Worm (Caenorhabditis elegans): ENCODE data around the gene cyp-31A3.

The cyp-31A3 gene

DNA sequence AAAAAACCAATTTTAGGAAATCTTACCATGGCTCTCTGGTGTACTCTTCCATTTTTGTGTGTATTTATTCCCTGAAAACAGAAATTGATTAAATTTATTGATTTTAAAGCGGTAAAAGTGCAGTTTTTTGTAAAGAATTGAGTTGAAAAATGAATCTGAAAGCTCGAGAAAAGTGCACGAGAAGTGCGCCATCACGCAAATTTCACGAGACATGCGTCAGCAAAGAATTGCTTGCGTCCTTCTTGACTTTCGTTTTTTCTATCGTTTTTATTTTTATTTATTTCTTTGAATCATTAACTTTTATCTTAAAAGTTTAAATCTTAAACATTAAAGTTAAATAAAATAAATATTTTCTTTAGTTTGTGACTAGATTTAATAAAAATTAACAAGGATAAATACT lies 15.4 kb upstream of the cyp-31A3 start, which contains the start of gene timm-17B.1:
TSS of gene timm-17B.1 (minus strand) at position 71 of the 400 bp plus-strand sequence.
- TF ChIP-seq fos-1 (tag; optimal IDR thresholded peaks at IDR 0.05) (no peak), nhr-23 (tag; optimal IDR thresholded peaks at IDR 0.05) (peak; percentile 66), mml-1 (tag; optimal IDR thresholded peaks at IDR 0.05) (no peak), lin-39 (tag; optimal IDR thresholded peaks at IDR 0.05) (no peak), ceh-9 (tag; optimal IDR thresholded peaks at IDR 0.05) (no peak), lsy-12 (tag; optimal IDR thresholded peaks at IDR 0.05) (peak; percentile 21), fkh-2 (tag; optimal IDR thresholded peaks at IDR 0.05) (no peak), nhr-12 (tag; optimal IDR thresholded peaks at IDR 0.05) (no peak), pha-4 (tag; optimal IDR thresholded peaks at IDR 0.05) (peak; percentile 79), jun-1 (tag; optimal IDR thresholded peaks at IDR 0.05) (no peak), ceh-28 (tag; optimal IDR thresholded peaks at IDR 0.05) (peak; percentile 57), elt-3 (tag; optimal IDR thresholded peaks at IDR 0.05) (no peak), tbx-2 (tag; optimal IDR thresholded peaks at IDR 0.05) (peak; percentile 49), nfya-1 (tag; optimal IDR thresholded peaks at IDR 0.05; ENCODE audit: insufficient read depth) (peak; percentile 81), zag-1 (tag; optimal IDR thresholded peaks at IDR 0.05) (no peak), egl-5 (tag; optimal IDR thresholded peaks at IDR 0.05) (no peak), ceh-82 (tag; optimal IDR thresholded peaks at IDR 0.05) (no peak), nhr-76 (tag; optimal IDR thresholded peaks at IDR 0.05) (no peak), fkh-10 (GFP tag; optimal IDR thresholded peaks at IDR 0.05) (no peak), nhr-25 (tag; optimal IDR thresholded peaks at IDR 0.05) (peak; percentile 13), skn-1 (tag; optimal IDR thresholded peaks at IDR 0.05) (peak; percentile 52), egl-27 (tag; optimal IDR thresholded peaks at IDR 0.05) (no peak), ZK546.5 (tag; optimal IDR thresholded peaks at IDR 0.05) (no peak), mdl-1 (tag; optimal IDR thresholded peaks at IDR 0.05) (no peak), unc-39 (tag; optimal IDR thresholded peaks at IDR 0.05) (no peak), elt-2 (tag; optimal IDR thresholded peaks at IDR 0.05) (peak; percentile 25), elt-1 (tag; optimal IDR thresholded peaks at IDR 0.05) (no peak), ztf-11 (tag; optimal IDR thresholded peaks at IDR 0.05) (no peak), lin-15B (tag; optimal IDR thresholded peaks at IDR 0.05) (peak; percentile 76), nhr-43 (tag; optimal IDR thresholded peaks at IDR 0.05; ENCODE audit: poor library complexity, severe bottlenecking) (peak; percentile 75), hmg-11 (tag; optimal IDR thresholded peaks at IDR 0.05) (peak; percentile 45), unc-62 (GFP tag; optimal IDR thresholded peaks at IDR 0.05) (no peak), nhr-28 (tag; optimal IDR thresholded peaks at IDR 0.05) (no peak), snpc-4 (tag; optimal IDR thresholded peaks at IDR 0.05) (peak; percentile 29), R02D3.7 (tag; optimal IDR thresholded peaks at IDR 0.05) (peak; percentile 73)

DNA sequence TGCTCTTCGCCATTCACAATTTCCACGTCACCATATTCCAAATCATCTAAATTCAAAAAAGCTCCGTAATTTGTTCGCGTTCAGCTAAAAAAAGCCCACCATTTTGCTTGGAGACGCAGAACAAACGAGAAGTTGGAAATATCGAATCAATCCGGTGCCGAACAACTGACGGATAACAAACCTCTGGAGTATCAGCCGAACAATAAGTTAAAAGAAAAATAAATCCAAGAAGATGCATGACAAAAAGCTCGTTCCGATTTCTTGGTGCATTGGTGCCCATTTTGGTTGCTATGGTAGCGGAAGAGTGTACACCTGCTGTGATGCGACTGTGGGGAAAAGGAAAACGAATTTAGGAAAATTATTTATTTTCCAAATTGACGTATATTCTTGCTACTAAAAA lies 13.3 kb upstream of the cyp-31A3 start, which contains the start of gene tctn-1:
TSS of gene tctn-1 (minus strand) at position 280 of the 400 bp plus-strand sequence.
- TF ChIP-seq lin-15B (tag; optimal IDR thresholded peaks at IDR 0.05) (peak; percentile 16), nfya-1 (tag; optimal IDR thresholded peaks at IDR 0.05; ENCODE audit: insufficient read depth) (peak; percentile 24), ceh-82 (tag; optimal IDR thresholded peaks at IDR 0.05) (no peak), elt-3 (tag; optimal IDR thresholded peaks at IDR 0.05) (no peak), R02D3.7 (tag; optimal IDR thresholded peaks at IDR 0.05) (peak; percentile 36), nhr-25 (tag; optimal IDR thresholded peaks at IDR 0.05) (no peak), nhr-28 (tag; optimal IDR thresholded peaks at IDR 0.05) (no peak), fos-1 (tag; optimal IDR thresholded peaks at IDR 0.05) (no peak), eor-1 (tag; optimal IDR thresholded peaks at IDR 0.05) (no peak), fkh-2 (tag; optimal IDR thresholded peaks at IDR 0.05) (no peak), ama-1 (optimal IDR thresholded peaks at IDR 0.05) (peak; percentile 65), ceh-16 (tag; optimal IDR thresholded peaks at IDR 0.05) (no peak)

DNA sequence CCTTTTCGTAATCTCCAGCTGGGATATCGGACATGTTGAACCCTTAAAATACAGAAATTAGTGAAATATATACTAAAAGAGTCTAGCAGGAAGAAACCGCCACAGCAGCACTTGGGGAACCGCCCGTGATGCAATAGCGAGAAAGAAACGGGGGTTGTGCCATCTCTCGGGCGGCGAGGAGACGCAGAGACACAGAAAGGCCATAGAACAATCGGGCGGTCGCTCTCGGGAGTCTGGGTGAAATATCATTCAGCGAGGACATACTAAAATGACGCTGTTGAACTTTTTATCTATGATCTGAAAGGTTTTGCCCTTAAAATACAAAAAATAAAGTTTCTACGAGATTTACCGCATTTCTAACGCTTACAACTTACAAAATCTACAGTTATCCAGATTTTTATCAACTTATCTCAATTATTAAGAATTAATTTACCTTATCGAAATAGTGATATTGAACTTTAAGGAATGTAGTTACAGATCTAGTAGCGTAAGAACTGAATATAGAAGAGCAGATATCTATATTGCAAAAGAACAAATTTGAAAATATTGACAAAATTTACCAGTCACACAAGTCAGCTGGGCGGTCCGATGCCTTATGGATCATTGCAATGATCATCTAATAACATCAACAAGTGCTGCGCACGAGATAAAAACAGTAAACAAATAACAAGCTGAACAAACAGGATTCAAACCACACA lies 12.3 kb upstream of the cyp-31A3 start, which contains the start of gene cyc-2.1:
TSS of gene cyc-2.1 (minus strand) at position 605 of the 698 bp plus-strand sequence.
- TF ChIP-seq ama-1 (optimal IDR thresholded peaks at IDR 0.05), result peak; percentile 84
- TF ChIP-seq ceh-16 (tag; optimal IDR thresholded peaks at IDR 0.05), result no peak
- TF ChIP-seq ceh-28 (tag; optimal IDR thresholded peaks at IDR 0.05), result peak; percentile 47
- no peak for TF ChIP-seq egl-27 (tag; optimal IDR thresholded peaks at IDR 0.05)
- TF ChIP-seq elt-1 (tag; optimal IDR thresholded peaks at IDR 0.05), result no peak
- TF ChIP-seq egl-5 (tag; optimal IDR thresholded peaks at IDR 0.05), result no peak
- peak; percentile 18 for TF ChIP-seq skn-1 (tag; optimal IDR thresholded peaks at IDR 0.05)
- peak; percentile 69 for TF ChIP-seq aly-2 (tag; optimal IDR thresholded peaks at IDR 0.05)
- no peak for TF ChIP-seq ceh-9 (tag; optimal IDR thresholded peaks at IDR 0.05)
- TF ChIP-seq tbx-2 (tag; optimal IDR thresholded peaks at IDR 0.05), result no peak
- TF ChIP-seq fos-1 (tag; optimal IDR thresholded peaks at IDR 0.05), result peak; percentile 47
- TF ChIP-seq nhr-76 (tag; optimal IDR thresholded peaks at IDR 0.05), result no peak
- TF ChIP-seq elt-2 (tag; optimal IDR thresholded peaks at IDR 0.05), result peak; percentile 73
- peak; percentile 54 for TF ChIP-seq pha-4 (tag; optimal IDR thresholded peaks at IDR 0.05)
- TF ChIP-seq unc-62 (GFP tag; optimal IDR thresholded peaks at IDR 0.05), result no peak
- no peak for TF ChIP-seq mdl-1 (tag; optimal IDR thresholded peaks at IDR 0.05)
- peak; percentile 70 for TF ChIP-seq pqm-1 (tag; optimal IDR thresholded peaks at IDR 0.05)
- no peak for TF ChIP-seq nhr-12 (tag; optimal IDR thresholded peaks at IDR 0.05)
- no peak for TF ChIP-seq zag-1 (tag; optimal IDR thresholded peaks at IDR 0.05)
- no peak for TF ChIP-seq nhr-11 (tag; optimal IDR thresholded peaks at IDR 0.05)
- TF ChIP-seq fkh-2 (tag; optimal IDR thresholded peaks at IDR 0.05), result no peak
- TF ChIP-seq eor-1 (tag; optimal IDR thresholded peaks at IDR 0.05), result no peak
- TF ChIP-seq nhr-23 (tag; optimal IDR thresholded peaks at IDR 0.05), result peak; percentile 38
- no peak for TF ChIP-seq nhr-237 (tag; optimal IDR thresholded peaks at IDR 0.05)
- no peak for TF ChIP-seq elt-3 (tag; optimal IDR thresholded peaks at IDR 0.05)
- peak; percentile 61 for TF ChIP-seq nhr-77 (tag; optimal IDR thresholded peaks at IDR 0.05)
- no peak for TF ChIP-seq ZK546.5 (tag; optimal IDR thresholded peaks at IDR 0.05)
- TF ChIP-seq nhr-25 (tag; optimal IDR thresholded peaks at IDR 0.05), result peak; percentile 62
- no peak for TF ChIP-seq snpc-4 (tag; optimal IDR thresholded peaks at IDR 0.05)
- TF ChIP-seq unc-39 (tag; optimal IDR thresholded peaks at IDR 0.05), result no peak
- peak; percentile 4 for TF ChIP-seq lin-39 (tag; optimal IDR thresholded peaks at IDR 0.05)
- TF ChIP-seq ztf-11 (tag; optimal IDR thresholded peaks at IDR 0.05), result no peak
- TF ChIP-seq fkh-10 (GFP tag; optimal IDR thresholded peaks at IDR 0.05), result no peak
- peak; percentile 10 for TF ChIP-seq jun-1 (tag; optimal IDR thresholded peaks at IDR 0.05)
